Worm (Caenorhabditis elegans): ENCODE data around the gene smr-1.

DNA sequence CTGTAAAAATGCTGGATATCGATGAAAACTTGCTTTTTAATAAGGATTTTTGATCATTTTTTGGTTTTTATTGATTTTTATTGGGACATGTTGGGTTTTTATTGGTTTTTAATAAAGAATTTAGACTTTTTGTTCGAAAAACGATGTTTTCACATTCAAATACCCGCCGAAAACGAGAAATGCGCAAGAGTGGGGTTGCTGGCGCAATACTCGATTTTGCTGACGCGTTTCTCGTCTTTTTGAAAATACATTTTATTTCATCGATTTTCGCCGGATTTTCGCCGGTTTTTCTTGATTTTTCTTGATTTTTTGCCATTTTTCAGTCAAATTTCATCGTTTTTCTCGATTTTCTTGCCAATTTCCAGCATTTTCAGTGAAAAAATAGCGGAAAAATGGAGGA, at the start of gene smr-1:
- TF ChIP-seq pqm-1 (tag; optimal IDR thresholded peaks at IDR 0.05): no peak
- TF ChIP-seq ceh-45 (GFP tag; IDR thresholded peaks at IDR 0.05): no peak

All from whole organism, late embryonic.